Worm (Caenorhabditis elegans) whole organism, late embryonic: ENCODE data around the gene M199.2.
"Not testable (repeated sequence)": the region's sequence is repeated elsewhere in the genome, so short reads cannot be mapped to it uniquely, and the experiment has no call there.

Source experiments
- F13H6.1 ChIP-seq: sonication (generic microtip); optimal IDR thresholded peaks from 2 replicates; lab custom pipeline; 2016; ENCODE audit warnings: missing genetic modification characterization, missing compliant biosample characterization
- K02D7.2 ChIP-seq: sonication (generic microtip); optimal IDR thresholded peaks from 2 replicates; lab custom pipeline; 2017; ENCODE audit warnings: mild to moderate bottlenecking, missing genetic modification characterization, missing compliant biosample characterization
- ama-1 ChIP-seq: fragments of 150-350 bp; optimal IDR thresholded peaks from 2 replicates; lab custom pipeline; 2014
- ceh-14 ChIP-seq: sonication (generic microtip); optimal IDR thresholded peaks from 2 replicates; lab custom pipeline; 2016; ENCODE audit warnings: missing genotype, missing genetic modification characterization, missing compliant biosample characterization
- ceh-18 ChIP-seq: sonication (generic microtip); optimal IDR thresholded peaks from 2 replicates; lab custom pipeline; 2016; ENCODE audit warnings: missing genetic modification characterization, missing compliant biosample characterization
- ceh-22 ChIP-seq: sonication (generic microtip); optimal IDR thresholded peaks from 2 replicates; lab custom pipeline; 2017; ENCODE audit warnings: missing biosample characterization, missing genetic modification characterization
- ceh-31 ChIP-seq: sonication (generic microtip); optimal IDR thresholded peaks from 2 replicates; lab custom pipeline; 2016; ENCODE audit warnings: missing genetic modification characterization, missing compliant biosample characterization
- ceh-48 ChIP-seq: sonication (generic microtip); optimal IDR thresholded peaks from 2 replicates; lab custom pipeline; 2016; ENCODE audit warnings: missing genetic modification characterization, inconsistent platforms, missing compliant biosample characterization
- che-1 ChIP-seq: sonication (generic microtip); optimal IDR thresholded peaks from 2 replicates; lab custom pipeline; 2016; ENCODE audit warnings: mild to moderate bottlenecking, missing genetic modification characterization, missing compliant biosample characterization
- dmd-4 ChIP-seq: sonication (generic microtip); optimal IDR thresholded peaks from 2 replicates; lab custom pipeline; 2016; ENCODE audit warnings: borderline replicate concordance, missing genetic modification characterization, missing compliant biosample characterization
- dve-1 ChIP-seq: sonication (generic microtip); optimal IDR thresholded peaks from 2 replicates; lab custom pipeline; 2017; ENCODE audit warnings: antibody characterized with exemption, mild to moderate bottlenecking, missing genetic modification characterization, missing compliant biosample characterization
- elt-2 ChIP-seq: sonication (generic microtip); optimal IDR thresholded peaks from 2 replicates; lab custom pipeline; 2016; ENCODE audit warnings: missing genetic modification reagents, missing genetic modification characterization, missing compliant biosample characterization
- ets-4 ChIP-seq: sonication (generic microtip); optimal IDR thresholded peaks from 2 replicates; lab custom pipeline; 2016; ENCODE audit warnings: missing genetic modification characterization, missing compliant biosample characterization
- eyg-1 ChIP-seq: sonication (generic microtip); optimal IDR thresholded peaks from 2 replicates; lab custom pipeline; 2016; ENCODE audit warnings: missing genotype, missing genetic modification characterization, missing compliant biosample characterization
- fax-1 ChIP-seq: sonication (generic microtip); optimal IDR thresholded peaks from 2 replicates; lab custom pipeline; 2016; ENCODE audit warnings: missing genotype, missing genetic modification characterization, missing compliant biosample characterization
- fkh-6 ChIP-seq: sonication (generic microtip); optimal IDR thresholded peaks from 2 replicates; lab custom pipeline; 2016; ENCODE audit warnings: missing genetic modification characterization, missing compliant biosample characterization
- gmeb-2 ChIP-seq: sonication (generic microtip); optimal IDR thresholded peaks from 2 replicates; lab custom pipeline; 2016; ENCODE audit warnings: missing genetic modification characterization, inconsistent platforms, missing compliant biosample characterization
- hlh-13 ChIP-seq: fragments of 200-800 bp; sonication (Bioruptor generic); optimal IDR thresholded peaks from 2 replicates; lab custom pipeline; 2018; ENCODE audit warnings: mild to moderate bottlenecking, missing genetic modification characterization, missing compliant biosample characterization
- hlh-15 ChIP-seq: sonication (generic microtip); optimal IDR thresholded peaks from 2 replicates; lab custom pipeline; 2016; ENCODE audit warnings: missing genetic modification characterization, missing compliant biosample characterization
- hlh-8 ChIP-seq: sonication (generic microtip); optimal IDR thresholded peaks from 2 replicates; lab custom pipeline; 2016; ENCODE audit warnings: missing genotype, missing genetic modification characterization, missing compliant biosample characterization
- lin-11 ChIP-seq: fragments of 200-800 bp; sonication (Bioruptor generic); optimal IDR thresholded peaks from 2 replicates; lab custom pipeline; 2018; ENCODE audit warnings: mild to moderate bottlenecking, missing genetic modification characterization, missing compliant biosample characterization
- madf-2 ChIP-seq: sonication (generic microtip); optimal IDR thresholded peaks from 2 replicates; lab custom pipeline; 2017; ENCODE audit warnings: missing genetic modification characterization, missing compliant biosample characterization
- mec-3 ChIP-seq: sonication (generic microtip); optimal IDR thresholded peaks from 2 replicates; lab custom pipeline; 2016; ENCODE audit warnings: borderline replicate concordance, missing genetic modification characterization, missing compliant biosample characterization
- npax-4 ChIP-seq: sonication (generic microtip); optimal IDR thresholded peaks from 2 replicates; lab custom pipeline; 2016; ENCODE audit warnings: missing genetic modification characterization, missing compliant biosample characterization
- odd-2 ChIP-seq: sonication (generic microtip); optimal IDR thresholded peaks from 2 replicates; lab custom pipeline; 2017; ENCODE audit warnings: antibody characterized with exemption, mild to moderate bottlenecking, missing genetic modification characterization, missing compliant biosample characterization
- pag-3 ChIP-seq: sonication (generic microtip); optimal IDR thresholded peaks from 2 replicates; lab custom pipeline; 2016; ENCODE audit warnings: missing compliant biosample characterization, missing genetic modification characterization, borderline replicate concordance
- pax-1 ChIP-seq: fragments of 150-350 bp; optimal IDR thresholded peaks from 2 replicates; lab custom pipeline; 2014; ENCODE audit warnings: missing biosample characterization, missing genetic modification characterization
- pha-2 ChIP-seq: sonication (generic microtip); optimal IDR thresholded peaks from 2 replicates; lab custom pipeline; 2017; ENCODE audit warnings: mild to moderate bottlenecking, missing genetic modification characterization, missing compliant biosample characterization
- pha-4 ChIP-seq: fragments of 150-350 bp; optimal IDR thresholded peaks from 2 replicates; lab custom pipeline; 2018; ENCODE audit warnings: missing biosample characterization, missing genetic modification reagents, missing genetic modification characterization
- pqm-1 ChIP-seq: sonication (generic microtip); optimal IDR thresholded peaks from 2 replicates; lab custom pipeline; 2016; ENCODE audit warnings: missing genetic modification characterization, missing compliant biosample characterization
- ref-2 ChIP-seq: sonication (generic microtip); optimal IDR thresholded peaks from 2 replicates; lab custom pipeline; 2016; ENCODE audit warnings: missing genetic modification characterization, missing compliant biosample characterization
- sdc-2 ChIP-seq: sonication (generic microtip); optimal IDR thresholded peaks from 2 replicates; lab custom pipeline; 2016; ENCODE audit warnings: missing genotype, missing genetic modification characterization, missing compliant biosample characterization
- tbx-7 ChIP-seq: sonication (generic microtip); optimal IDR thresholded peaks from 2 replicates; lab custom pipeline; 2016; ENCODE audit warnings: missing genotype, missing genetic modification characterization, missing compliant biosample characterization
- ttx-3 ChIP-seq: sonication (generic microtip); optimal IDR thresholded peaks from 2 replicates; lab custom pipeline; 2016; ENCODE audit warnings: missing genetic modification reagents, missing genetic modification characterization, missing compliant biosample characterization
- unc-3 ChIP-seq, 2 experiments: fragments of 200-800 bp in 1 of 2; sonication (Bioruptor generic) in 1 of 2; sonication (generic microtip) in 1 of 2; conservative IDR thresholded peaks in 1 of 2; optimal IDR thresholded peaks in 1 of 2; 2 replicates each; pipeline versions ENCODE4 v1.3.6 to Lab custom; 2016 to 2022; ENCODE audit warnings: missing compliant biosample characterization in 2 of 2, missing genetic modification characterization in 2 of 2, missing genetic modification reagents in 1 of 2

Gene M199.2

ce11 chrIV:15133899-15134298 is 25.3 kb downstream of the M199.2 start, which contains the start of gene M199.8:
TSS of gene M199.8 (minus strand) at chrIV:15133999.
- TF ChIP-seq ceh-18 (tag; lab: Kevin White, UChicago); unc-3 (GFP tag; conservative IDR thresholded peaks at IDR 0.05; lab: Robert Waterston, UW); unc-3 (tag; optimal IDR thresholded peaks at IDR 0.05; lab: Kevin White, UChicago); ceh-22 (tag; lab: Kevin White, UChicago): not testable (repeated sequence)

ce11 chrIV:15140832-15141231 is 32.3 kb downstream of the M199.2 start, which contains the start of gene srg-51:
TSS of gene srg-51 (minus strand) at chrIV:15140932.
- TF ChIP-seq mec-3 (tag; lab: Kevin White, UChicago) = no peak
- no peak for TF ChIP-seq fkh-6
- no peak for TF ChIP-seq F13H6.1
- TF ChIP-seq dve-1 (tag; lab: Kevin White, UChicago) = no peak
- TF ChIP-seq pag-3 (tag; lab: Kevin White, UChicago) = no peak
- no peak for TF ChIP-seq npax-4 (tag; lab: Kevin White, UChicago)
- no peak for TF ChIP-seq lin-11 (tag; lab: Kevin White, UChicago)
- TF ChIP-seq pax-1 (tag; lab: Kevin White, UChicago) = no peak
- TF ChIP-seq gmeb-2 (tag; lab: Kevin White, UChicago) = no peak
- TF ChIP-seq ceh-22 (tag; lab: Kevin White, UChicago) = no peak
- no peak for TF ChIP-seq pha-2 (tag; lab: Kevin White, UChicago)
- TF ChIP-seq elt-2 (tag; lab: Kevin White, UChicago) = no peak
- TF ChIP-seq che-1 (tag; lab: Kevin White, UChicago) = no peak
- no peak for TF ChIP-seq dmd-4 (tag; lab: Kevin White, UChicago)

- TF ChIP-seq odd-2 (tag; lab: Kevin White, UChicago) (no peak), ceh-31 (tag; lab: Kevin White, UChicago) (no peak), pha-4 (tag; lab: Kevin White, UChicago) (no peak), ceh-48 (tag; lab: Kevin White, UChicago) (no peak), hlh-13 (no peak), ref-2 (tag; lab: Kevin White, UChicago) (no peak), ceh-14 (tag; lab: Kevin White, UChicago) (no peak), sdc-2 (tag; lab: Kevin White, UChicago) (no peak), ama-1 (lab: Kevin White, UChicago) (no peak), fax-1 (no peak), pqm-1 (tag; lab: Kevin White, UChicago) (no peak), ttx-3 (no peak), npax-4 (tag; lab: Kevin White, UChicago) (no peak), hlh-8 (no peak), hlh-15 (no peak), madf-2 (no peak), eyg-1 (tag; lab: Kevin White, UChicago) (no peak), K02D7.2 (tag; lab: Kevin White, UChicago) (no peak), tbx-7 (no peak), ets-4 (tag; lab: Kevin White, UChicago) (no peak)
Observed at ce11 chrIV:15147104-15147503, 38.5 kb downstream of the M199.2 start, which contains the start of gene str-78. TSS of gene str-78 (minus strand) at chrIV:15147204.
